Worm (Caenorhabditis elegans): ENCODE measurements around the gene alh-9.

The alh-9 gene

ce11 chrIII:5855637-5856179 is at the start of gene alh-9, which contains the start of gene cct-6 (continued):
- TF ChIP-seq lag-1 (GFP tag; IDR thresholded peaks at IDR 0.05) (no peak), madf-6 (GFP tag; IDR thresholded peaks at IDR 0.05) (peak; percentile 62; the same call in 1 of the 2 replicates), hlh-12 (tag; optimal IDR thresholded peaks at IDR 0.05) (no peak), sdz-38 (tag; optimal IDR thresholded peaks at IDR 0.05) (no peak), hmg-1.2 (GFP tag; IDR thresholded peaks at IDR 0.05) (peak; percentile 37; the same call in 1 of the 2 replicates), sptf-2 (GFP tag; optimal IDR thresholded peaks at IDR 0.05) (no peak), Y53F4B.3 (GFP tag; IDR thresholded peaks at IDR 0.05) (no peak), ceh-100 (GFP tag; IDR thresholded peaks at IDR 0.05) (no peak), F39B2.1 (GFP tag; IDR thresholded peaks at IDR 0.05) (no peak), ceh-40 (GFP tag; IDR thresholded peaks at IDR 0.05) (no peak), hlh-26 (GFP tag; conservative IDR thresholded peaks at IDR 0.05) (no peak), D2030.7 (GFP tag; IDR thresholded peaks at IDR 0.05) (no peak), ztf-18 (tag; optimal IDR thresholded peaks at IDR 0.05) (no peak), egl-44 (GFP tag; IDR thresholded peaks at IDR 0.05) (no peak), snpc-4 (GFP tag; optimal IDR thresholded peaks at IDR 0.05) (no peak), snpc-4 (tag; optimal IDR thresholded peaks at IDR 0.05) (peak in 3 of 4 experiments; percentile 19 to 30 (median 22)), cebp-2 (GFP tag; IDR thresholded peaks at IDR 0.05) (no peak), aptf-3 (GFP tag; IDR thresholded peaks at IDR 0.05) (no peak), B0035.1 (tag; optimal IDR thresholded peaks at IDR 0.05) (no peak), somi-1 (GFP tag; optimal IDR thresholded peaks at IDR 0.05) (no peak), B0019.2 (GFP tag; conservative IDR thresholded peaks at IDR 0.05) (no peak), mxl-1 (tag; optimal IDR thresholded peaks at IDR 0.05) (no peak), ceh-58 (GFP tag; IDR thresholded peaks at IDR 0.05) (no peak), let-526 (GFP tag; IDR thresholded peaks at IDR 0.05) (no peak), nhr-120 (GFP tag; IDR thresholded peaks at IDR 0.05) (no peak), Y95B8A.8 (GFP tag; IDR thresholded peaks at IDR 0.05) (no peak), ama-1 (optimal IDR thresholded peaks at IDR 0.05) (no peak), ama-1 (GFP tag; optimal IDR thresholded peaks at IDR 0.05) (no peak), mel-28 (tag; optimal IDR thresholded peaks at IDR 0.05; ENCODE audit: borderline replicate concordance) (no peak), pha-4 (tag; optimal IDR thresholded peaks at IDR 0.05) (peak; percentile 94), F23B12.7 (tag; optimal IDR thresholded peaks at IDR 0.05; ENCODE audit: insufficient read depth) (peak; percentile 61)

ce11 chrIII:5806720-5807119 is 49.1 kb upstream of the alh-9 start, which contains the start of gene R12B2.2:
TSS of gene R12B2.2 (plus strand) at chrIII:5807020.
- TF ChIP-seq bed-1 (GFP tag; IDR thresholded peaks at IDR 0.05): no peak
- no peak for TF ChIP-seq F49E8.2 (tag; optimal IDR thresholded peaks at IDR 0.05; ENCODE audit: insufficient read depth)
- no peak for TF ChIP-seq hrde-1 (tag; optimal IDR thresholded peaks at IDR 0.05; ENCODE audit: borderline replicate concordance)
- no peak for TF ChIP-seq ceh-100 (GFP tag; IDR thresholded peaks at IDR 0.05)
- no peak for TF ChIP-seq ztf-3 (GFP tag; optimal IDR thresholded peaks at IDR 0.05)
- TF ChIP-seq sea-2 (GFP tag; IDR thresholded peaks at IDR 0.05): no peak
- no peak for TF ChIP-seq hlh-26 (GFP tag; conservative IDR thresholded peaks at IDR 0.05)
- no peak for TF ChIP-seq Y53G8AR.9 (GFP tag; conservative IDR thresholded peaks at IDR 0.05)

ce11 chrIII:5810012-5810411 is 45.8 kb upstream of the alh-9 start:
- no peak for TF ChIP-seq ceh-79 (tag; optimal IDR thresholded peaks at IDR 0.05)
- peak; percentile 53 for TF ChIP-seq nhr-80 (tag; optimal IDR thresholded peaks at IDR 0.05)
- no peak for TF ChIP-seq cebp-1 (GFP tag; IDR thresholded peaks at IDR 0.05)
- TF ChIP-seq cebp-1 (tag; optimal IDR thresholded peaks at IDR 0.05): peak; percentile 64
- TF ChIP-seq attf-5 (GFP tag; optimal IDR thresholded peaks at IDR 0.05): peak; percentile 29
- no peak for TF ChIP-seq F52B5.7 (tag; optimal IDR thresholded peaks at IDR 0.05)
- TF ChIP-seq lin-26 (GFP tag; IDR thresholded peaks at IDR 0.05): no peak
- TF ChIP-seq D2030.7 (GFP tag; IDR thresholded peaks at IDR 0.05): no peak
- peak; percentile 32; the same call in 1 of the 2 replicates for TF ChIP-seq hmg-1.2 (GFP tag; IDR thresholded peaks at IDR 0.05)

All from whole organism, young adult.